Worm (Caenorhabditis elegans) whole organism, L4 larva: ENCODE data around the gene F35D11.1.
A peak's percentile ranks its signal among the peaks of the same experiment; 100 is the strongest.

Source experiments
- D1046.2 ChIP-seq: fragments of 200-800 bp; sonication (Bioruptor generic); IDR thresholded peaks from 2 replicates; pipeline ENCODE4 v1.3.6; 2022; ENCODE audit warnings: missing genetic modification characterization, missing compliant biosample characterization
- T20F7.1 ChIP-seq: fragments of 200-800 bp; sonication (Bioruptor generic); optimal IDR thresholded peaks from 2 replicates; lab custom pipeline; 2018; ENCODE audit warnings: mild to moderate bottlenecking, missing genetic modification characterization, missing compliant biosample characterization
- Y75B8A.6 ChIP-seq: fragments of 200-800 bp; sonication (Bioruptor generic); IDR thresholded peaks from 2 replicates; pipeline ENCODE4 v1.3.6; 2022; ENCODE audit warnings: missing genetic modification reagents, missing genetic modification characterization, missing compliant biosample characterization
- ZK546.5 ChIP-seq, 2 experiments: sonication (generic microtip); optimal IDR thresholded peaks; 2 replicates each; lab custom pipeline; 2017; ENCODE audit warnings: missing biosample characterization in 2 of 2, missing genetic modification characterization in 2 of 2
- aha-1 ChIP-seq: fragments of 150-350 bp; peaks from one replicate; lab custom pipeline; 2014; ENCODE audit warnings: missing biosample characterization, missing genetic modification characterization
- ama-1 ChIP-seq: fragments of 150-350 bp; optimal IDR thresholded peaks from 2 replicates; lab custom pipeline; 2014; ENCODE audit warnings: inconsistent platforms, mixed read lengths
- attf-4 ChIP-seq: sonication (generic microtip); optimal IDR thresholded peaks from 3 replicates; lab custom pipeline; 2017; ENCODE audit warnings: missing biosample characterization, missing genetic modification characterization
- ceh-28 ChIP-seq: fragments of 150-350 bp; optimal IDR thresholded peaks from 2 replicates; lab custom pipeline; 2014; ENCODE audit warnings: missing biosample characterization, missing genetic modification reagents, missing genetic modification characterization
- ceh-44 ChIP-seq: fragments of 200-800 bp; sonication (Bioruptor generic); IDR thresholded peaks from 2 replicates; pipeline ENCODE4 v1.3.6; 2022; ENCODE audit warnings: missing genetic modification reagents, missing genetic modification characterization, missing compliant biosample characterization
- ceh-62 ChIP-seq: sonication (generic microtip); optimal IDR thresholded peaks from 2 replicates; lab custom pipeline; 2017; ENCODE audit warnings: missing biosample characterization, missing genetic modification characterization
- cey-2 ChIP-seq: sonication (generic microtip); optimal IDR thresholded peaks from 3 replicates; lab custom pipeline; 2017; ENCODE audit warnings: missing genetic modification characterization, mild to moderate bottlenecking, missing compliant biosample characterization, antibody characterized with exemption, borderline replicate concordance; ENCODE audit not compliant: insufficient read depth
- ctbp-1 ChIP-seq: fragments of 200-800 bp; sonication (Bioruptor generic); IDR thresholded peaks from 2 replicates; pipeline ENCODE4 v1.3.6; 2022; ENCODE audit warnings: missing genetic modification reagents, missing genetic modification characterization, missing compliant biosample characterization
- daf-16 ChIP-seq, 3 experiments: sonication (generic microtip); optimal IDR thresholded peaks; 2 replicates each; lab custom pipeline; 2016 to 2017; ENCODE audit warnings: missing genetic modification characterization in 3 of 3, missing genetic modification reagents in 3 of 3, mild to moderate bottlenecking in 2 of 3, missing compliant biosample characterization in 2 of 3, missing biosample characterization in 1 of 3, moderate library complexity in 1 of 3
- dmd-8 ChIP-seq: fragments of 200-800 bp; sonication (Bioruptor generic); IDR thresholded peaks from 2 replicates; pipeline ENCODE4 v1.3.6; 2022; ENCODE audit warnings: missing genetic modification characterization, missing compliant biosample characterization
- duxl-1 ChIP-seq: sonication (generic microtip); optimal IDR thresholded peaks from 2 replicates; lab custom pipeline; 2016; ENCODE audit warnings: mild to moderate bottlenecking, missing genetic modification characterization, moderate library complexity, missing compliant biosample characterization; ENCODE audit not compliant: poor library complexity
- dve-1 ChIP-seq: sonication (generic microtip); optimal IDR thresholded peaks from 2 replicates; lab custom pipeline; 2017; ENCODE audit warnings: antibody characterized with exemption, mild to moderate bottlenecking, missing genetic modification characterization, missing compliant biosample characterization; ENCODE audit not compliant: insufficient read depth
- egl-43 ChIP-seq: fragments of 200-800 bp; sonication (Bioruptor generic); IDR thresholded peaks from 2 replicates; pipeline ENCODE4 v1.3.6; 2022; ENCODE audit warnings: missing genetic modification reagents, missing genetic modification characterization, missing compliant biosample characterization
- hif-1 ChIP-seq, 2 experiments: sonication (generic microtip); optimal IDR thresholded peaks; 2 replicates each; lab custom pipeline; 2016 to 2017; ENCODE audit warnings: missing compliant biosample characterization in 2 of 2, missing genetic modification characterization in 2 of 2, missing genetic modification reagents in 2 of 2, missing genotype in 2 of 2, mild to moderate bottlenecking in 1 of 2
- hlh-30 ChIP-seq: sonication (generic microtip); optimal IDR thresholded peaks from 2 replicates; lab custom pipeline; 2017; ENCODE audit warnings: antibody characterized with exemption, mild to moderate bottlenecking, missing genetic modification characterization, missing compliant biosample characterization; ENCODE audit not compliant: insufficient read depth
- hmg-1.1 ChIP-seq: fragments of 200-800 bp; sonication (Bioruptor generic); IDR thresholded peaks from 2 replicates; pipeline ENCODE4 v1.3.6; 2022; ENCODE audit warnings: missing genetic modification reagents, missing genetic modification characterization, missing compliant biosample characterization
- lin-1 ChIP-seq: fragments of 200-800 bp; sonication (Bioruptor generic); IDR thresholded peaks from 2 replicates; pipeline ENCODE4 v1.3.6; 2022; ENCODE audit warnings: missing genetic modification reagents, missing genetic modification characterization, missing compliant biosample characterization
- lin-13 ChIP-seq: fragments of 150-350 bp; optimal IDR thresholded peaks from 2 replicates; lab custom pipeline; 2014; ENCODE audit warnings: missing biosample characterization, missing genetic modification reagents, missing genetic modification characterization
- lin-15B ChIP-seq: fragments of 150-350 bp; sonication (generic microtip); optimal IDR thresholded peaks from 3 replicates; lab custom pipeline; 2014; ENCODE audit warnings: missing biosample characterization, missing genetic modification characterization
- lin-39 ChIP-seq: fragments of 150-350 bp; optimal IDR thresholded peaks from 2 replicates; lab custom pipeline; 2014; ENCODE audit warnings: missing biosample characterization, missing genetic modification reagents, missing genetic modification characterization
- lsy-2 ChIP-seq, 2 experiments: fragments of 150-350 bp in 1 of 2; sonication (generic microtip) in 1 of 2; optimal IDR thresholded peaks; 2 replicates each; lab custom pipeline; 2014 to 2017; ENCODE audit warnings: missing biosample characterization in 2 of 2, missing genetic modification characterization in 2 of 2
- madf-9 ChIP-seq: fragments of 200-800 bp; sonication (Bioruptor generic); conservative IDR thresholded peaks from 2 replicates; pipeline ENCODE4 v1.3.6; 2022; ENCODE audit warnings: missing genetic modification reagents, missing genetic modification characterization, missing compliant biosample characterization
- mep-1 ChIP-seq: fragments of 150-350 bp; sonication (generic microtip); optimal IDR thresholded peaks from 3 replicates; lab custom pipeline; 2014; ENCODE audit warnings: missing biosample characterization, missing genetic modification characterization
- mxl-3 ChIP-seq: fragments of 200-800 bp; sonication (Bioruptor generic); optimal IDR thresholded peaks from 2 replicates; lab custom pipeline; 2018; ENCODE audit warnings: mild to moderate bottlenecking, missing genetic modification characterization, missing compliant biosample characterization
- nhr-11 ChIP-seq: fragments of 150-350 bp; optimal IDR thresholded peaks from 2 replicates; lab custom pipeline; 2014; ENCODE audit warnings: missing biosample characterization, missing genetic modification characterization
- nhr-25 ChIP-seq: sonication (generic microtip); optimal IDR thresholded peaks from 2 replicates; lab custom pipeline; 2017; ENCODE audit warnings: missing genetic modification characterization, mild to moderate bottlenecking, missing compliant biosample characterization, antibody characterized with exemption, moderate library complexity, borderline replicate concordance; ENCODE audit not compliant: insufficient read depth
- nhr-28 ChIP-seq: fragments of 150-350 bp; optimal IDR thresholded peaks from 2 replicates; lab custom pipeline; 2014; ENCODE audit warnings: missing biosample characterization, missing genetic modification characterization
- nhr-42 ChIP-seq: fragments of 200-800 bp; sonication (Bioruptor generic); IDR thresholded peaks from 2 replicates; pipeline ENCODE4 v1.3.6; 2022; ENCODE audit warnings: missing genetic modification characterization, missing compliant biosample characterization
- nhr-6 ChIP-seq: fragments of 150-350 bp; optimal IDR thresholded peaks from 2 replicates; lab custom pipeline; 2014; ENCODE audit warnings: missing biosample characterization, missing genetic modification characterization
- php-3 ChIP-seq: fragments of 200-800 bp; sonication (Bioruptor generic); IDR thresholded peaks from 2 replicates; pipeline ENCODE4 v1.3.6; 2022; ENCODE audit warnings: missing genetic modification reagents, missing genetic modification characterization, missing compliant biosample characterization
- rbr-2 ChIP-seq: sonication (generic microtip); optimal IDR thresholded peaks from 2 replicates; lab custom pipeline; 2016; ENCODE audit warnings: missing genotype, missing genetic modification characterization, missing compliant biosample characterization
- skn-1 ChIP-seq: fragments of 150-350 bp; optimal IDR thresholded peaks from 2 replicates; lab custom pipeline; 2014; ENCODE audit warnings: missing biosample characterization, missing genetic modification characterization
- zfp-3 ChIP-seq: fragments of 200-800 bp; sonication (Bioruptor generic); conservative IDR thresholded peaks from 2 replicates; pipeline ENCODE4 v1.3.6; 2022; ENCODE audit warnings: missing genetic modification reagents, missing genetic modification characterization, missing compliant biosample characterization
- zip-11 ChIP-seq: fragments of 200-800 bp; sonication (Bioruptor generic); IDR thresholded peaks from 2 replicates; pipeline ENCODE4 v1.3.6; 2022; ENCODE audit warnings: missing genetic modification characterization, missing compliant biosample characterization
- ztf-7 ChIP-seq: fragments of 150-350 bp; optimal IDR thresholded peaks from 2 replicates; lab custom pipeline; 2014; ENCODE audit warnings: missing biosample characterization, missing genetic modification characterization

Gene F35D11.1

DNA sequence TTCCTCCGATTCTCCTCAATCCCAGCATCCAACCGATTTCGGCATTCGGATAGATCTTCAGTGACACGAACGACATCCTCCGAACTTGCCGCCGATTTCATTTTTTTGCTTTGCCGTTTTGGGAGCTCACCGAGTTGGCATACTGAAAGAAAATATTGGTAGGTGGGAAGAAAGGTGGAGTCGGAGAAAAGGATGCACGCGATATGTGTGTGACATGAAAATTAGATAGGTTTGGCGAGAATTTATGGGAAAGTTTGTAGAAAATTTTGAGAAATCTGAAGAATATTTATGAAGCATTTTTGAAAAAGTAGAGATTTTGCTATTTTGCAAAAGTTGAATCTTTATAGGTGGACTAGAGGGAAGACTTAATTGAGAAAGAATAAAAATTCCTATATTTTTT is 11.5 kb downstream of the F35D11.1 start, which contains the start of gene che-10 (continued):
- no peak for TF ChIP-seq ceh-28 (tag; lab: Kevin White, UChicago)

DNA sequence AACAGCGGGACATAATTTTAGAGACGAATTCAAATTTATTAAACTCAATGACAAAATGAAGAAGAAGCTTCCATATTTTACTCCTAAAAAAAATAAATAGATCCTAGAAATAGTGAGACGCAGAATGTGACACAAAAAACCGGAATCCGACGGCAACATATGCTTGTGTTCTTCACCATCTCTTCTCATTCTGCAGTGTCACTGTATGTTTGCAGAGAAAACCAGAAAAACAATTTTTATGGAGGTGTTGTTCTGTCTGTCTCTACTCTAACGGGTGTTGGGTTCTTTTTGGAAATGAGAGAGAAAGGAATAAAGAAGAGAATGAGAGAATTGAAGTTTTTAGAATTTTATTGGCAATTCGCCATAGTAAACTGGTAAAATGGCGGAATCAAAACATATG is 12.2 kb downstream of the F35D11.1 start:
- TF ChIP-seq nhr-28 (tag; lab: Kevin White, UChicago) (peak; percentile 49), aha-1 (tag; lab: Kevin White, UChicago) (peak; percentile 15), daf-16 (GFP tag; optimal IDR thresholded peaks at IDR 0.05; lab: Kevin White, UChicago) (no peak), daf-16 (tag; optimal IDR thresholded peaks at IDR 0.05; lab: Kevin White, UChicago) (peak; percentile 74), dve-1 (tag; lab: Kevin White, UChicago) (no peak)

DNA sequence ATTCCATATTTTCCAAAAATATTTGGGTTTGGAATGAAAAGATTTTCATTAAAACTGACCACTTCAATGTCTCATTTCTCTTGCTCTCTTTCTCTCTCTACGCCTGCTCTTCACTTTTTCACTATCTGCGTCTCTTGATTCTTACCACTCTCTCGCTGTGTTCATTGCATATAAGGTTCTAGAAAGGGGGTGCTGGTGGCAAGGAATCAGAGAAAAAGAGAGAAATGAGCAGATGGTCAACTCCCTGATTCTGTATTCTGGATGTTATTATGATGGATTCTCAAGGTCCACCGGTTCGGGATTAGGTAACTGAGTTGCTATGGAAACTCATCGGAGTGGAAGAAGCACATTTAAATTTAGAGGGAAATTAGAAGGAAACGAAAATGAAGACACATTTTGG is 14.0 kb downstream of the F35D11.1 start:
- TF ChIP-seq ZK546.5 (tag; optimal IDR thresholded peaks at IDR 0.05; lab: Kevin White, UChicago) (no peak), ama-1 (lab: Kevin White, UChicago) (no peak), hmg-1.1 (GFP tag; lab: Robert Waterston, UW) (no peak), lin-1 (GFP tag; lab: Robert Waterston, UW) (no peak), mxl-3 (no peak), hif-1 (tag; optimal IDR thresholded peaks at IDR 0.05; lab: Kevin White, UChicago) (no peak), Y75B8A.6 (GFP tag; lab: Robert Waterston, UW) (no peak), mep-1 (tag; lab: Kevin White, UChicago) (no peak), zip-11 (no peak), nhr-42 (no peak), lin-39 (tag; lab: Kevin White, UChicago) (no peak), php-3 (no peak), cey-2 (tag; lab: Kevin White, UChicago) (no peak), skn-1 (no peak), duxl-1 (tag; lab: Kevin White, UChicago) (no peak), lsy-2 (tag; optimal IDR thresholded peaks at IDR 0.05; lab: Kevin White, UChicago) (no peak), nhr-6 (tag; lab: Kevin White, UChicago) (no peak), nhr-25 (no peak), D1046.2 (no peak), rbr-2 (tag; lab: Kevin White, UChicago) (no peak)

DNA sequence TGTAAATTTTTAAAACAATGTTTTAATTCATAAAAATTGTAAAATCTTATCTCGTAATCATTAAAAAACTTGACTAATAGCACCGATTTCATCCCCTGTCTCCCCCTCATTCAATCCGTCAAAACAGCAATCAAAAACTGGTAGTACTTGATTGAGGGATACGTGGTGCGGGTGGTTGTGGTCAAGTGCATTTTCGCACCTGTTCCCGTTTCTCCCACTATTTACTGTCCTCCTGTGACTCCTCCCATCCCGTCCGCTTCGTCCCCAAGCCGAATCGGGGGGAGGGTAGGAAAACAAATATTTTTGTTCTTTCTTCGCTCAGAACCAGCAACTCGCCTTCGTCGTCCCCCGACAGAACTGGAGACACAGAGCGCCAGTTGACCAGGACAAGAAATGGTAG is 22.1 kb downstream of the F35D11.1 start, which contains the start of gene lgc-27:
Gene lgc-27, plus strand, starts transcription at position 301 of the 400 bp plus-strand sequence.
- TF ChIP-seq ctbp-1 (GFP tag; lab: Robert Waterston, UW) (no peak), zfp-3 (GFP tag; lab: Robert Waterston, UW) (no peak), hlh-30 (no peak), dmd-8 (GFP tag; lab: Robert Waterston, UW) (no peak), ama-1 (lab: Kevin White, UChicago) (no peak), ceh-44 (GFP tag; lab: Robert Waterston, UW) (no peak), T20F7.1 (no peak), egl-43 (GFP tag; lab: Robert Waterston, UW) (no peak), attf-4 (no peak), daf-16 (GFP tag; optimal IDR thresholded peaks at IDR 0.05; lab: Kevin White, UChicago) (no peak), daf-16 (tag; optimal IDR thresholded peaks at IDR 0.05; lab: Kevin White, UChicago) (no peak), madf-9 (GFP tag; lab: Robert Waterston, UW) (no peak), ztf-7 (tag; lab: Kevin White, UChicago) (no peak), lin-13 (GFP tag; lab: Kevin White, UChicago) (no peak), lin-15B (tag; lab: Kevin White, UChicago) (no peak), nhr-11 (tag; lab: Kevin White, UChicago) (no peak), ceh-62 (tag; lab: Kevin White, UChicago) (no peak)
